Fruit fly (Drosophila melanogaster) S2 (cell line): ENCODE measurements around the gene CG33514.

Experiments
- CG8478 ChIP-seq: fragments of >200 bp; optimal IDR thresholded peaks from 2 replicates; lab custom pipeline; 2018
- CTCF ChIP-seq, 2 experiments: fragments of >200 bp; optimal IDR thresholded peaks; 2 replicates each; lab custom pipeline; 2018

DNA sequence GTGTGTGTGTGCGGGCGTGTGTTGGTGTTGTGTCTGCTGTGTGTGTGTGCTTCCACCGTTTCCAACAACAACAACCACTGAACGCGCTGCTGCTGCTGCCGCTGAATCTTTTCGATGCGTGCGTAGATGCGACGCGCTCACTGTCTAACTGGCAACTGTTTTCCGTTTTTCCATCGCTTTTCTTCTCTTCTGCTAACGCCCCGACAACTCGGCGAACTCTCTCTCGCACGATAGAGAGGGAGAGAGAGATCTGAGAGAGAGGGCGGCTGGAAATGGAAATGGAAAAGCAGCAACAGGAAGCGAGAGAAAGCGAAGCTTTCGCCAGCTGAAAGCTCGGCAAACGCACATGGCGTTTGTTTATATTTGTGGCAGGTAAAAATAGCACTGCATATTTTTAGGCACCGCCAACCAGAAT lies 15.0 kb downstream of the CG33514 start, which contains the start of gene DopEcR:
- no peak for TF ChIP-seq CG8478 (lab: Kevin White, UChicago)
- no peak for TF ChIP-seq CTCF (optimal IDR thresholded peaks at IDR 0.05; lab: Kevin White, UChicago)
